Worm (Caenorhabditis elegans): Measurements from ENCODE around the gene F35E12.9.

F35E12.9 gene

DNA sequence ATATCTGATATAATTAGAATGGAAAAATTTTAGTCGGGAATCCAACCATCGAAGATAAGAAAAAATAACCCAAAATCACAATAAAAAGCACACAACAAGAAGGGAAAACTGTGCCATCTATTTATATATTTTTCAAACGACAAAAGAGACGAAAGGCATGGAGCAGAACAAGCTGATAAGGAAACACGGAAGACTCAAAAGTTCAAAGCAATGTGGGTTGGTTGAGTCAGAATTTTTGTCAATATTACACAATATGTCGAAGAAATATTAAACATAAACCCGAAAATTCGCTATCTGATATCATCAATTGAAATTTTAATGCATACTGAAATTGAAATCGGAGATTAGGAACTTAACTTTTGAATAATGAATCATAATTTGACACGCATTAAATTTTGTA, at the start of gene F35E12.9:
TSS of gene F35E12.9 (minus strand) at position 227 of the 400 bp plus-strand sequence.
- TF ChIP-seq pax-3 (tag; optimal IDR thresholded peaks at IDR 0.05), result peak; percentile 55
- no peak for TF ChIP-seq nhr-76 (tag; optimal IDR thresholded peaks at IDR 0.05)
- TF ChIP-seq nhr-28 (tag; optimal IDR thresholded peaks at IDR 0.05), result no peak
- TF ChIP-seq elt-2 (tag; optimal IDR thresholded peaks at IDR 0.05), result peak; percentile 78

DNA sequence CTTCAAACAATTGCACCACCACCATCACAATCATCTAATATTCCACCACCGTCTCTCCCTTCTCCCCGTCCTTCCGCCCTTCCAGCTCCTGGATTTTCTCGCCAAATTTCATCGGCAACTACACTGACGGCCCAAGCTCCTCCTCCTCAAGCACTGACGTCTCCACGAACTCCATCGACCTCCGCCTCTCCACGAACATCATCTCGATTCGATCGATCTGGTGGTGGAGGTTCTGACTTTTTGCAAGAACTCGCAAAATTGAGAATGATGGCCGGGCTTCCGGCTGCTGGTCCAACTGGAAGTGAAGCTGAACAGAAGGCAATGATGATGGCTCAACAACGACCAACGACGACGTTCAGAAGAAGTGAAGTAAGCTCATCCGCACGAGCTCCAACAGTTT, 49.1 kb upstream of the F35E12.9 start:
- TF ChIP-seq ceh-8 (GFP tag; optimal IDR thresholded peaks at IDR 0.05), result no peak
- no peak for TF ChIP-seq isw-1 (GFP tag; IDR thresholded peaks at IDR 0.05)
- no peak for TF ChIP-seq nhr-19 (GFP tag; conservative IDR thresholded peaks at IDR 0.05)
- TF ChIP-seq pax-3 (tag; optimal IDR thresholded peaks at IDR 0.05), result no peak
- TF ChIP-seq tbx-2 (tag; optimal IDR thresholded peaks at IDR 0.05), result no peak
- TF ChIP-seq ztf-4 (tag; optimal IDR thresholded peaks at IDR 0.05), result no peak
- no peak for TF ChIP-seq Y116A8C.19 (tag; optimal IDR thresholded peaks at IDR 0.05; ENCODE audit: borderline replicate concordance)
- TF ChIP-seq nhr-28 (tag; optimal IDR thresholded peaks at IDR 0.05), result no peak
- no peak for TF ChIP-seq nhr-12 (tag; optimal IDR thresholded peaks at IDR 0.05)
- TF ChIP-seq C04F5.9 (tag; optimal IDR thresholded peaks at IDR 0.05), result no peak
- no peak for TF ChIP-seq sup-37 (GFP tag; optimal IDR thresholded peaks at IDR 0.05)
- TF ChIP-seq zag-1 (tag; optimal IDR thresholded peaks at IDR 0.05), result no peak
- TF ChIP-seq efl-1 (optimal IDR thresholded peaks at IDR 0.05), result no peak
- no peak for TF ChIP-seq efl-1 (GFP tag; optimal IDR thresholded peaks at IDR 0.05 in 1 of 2)
- TF ChIP-seq aly-2 (tag; optimal IDR thresholded peaks at IDR 0.05), result no peak
- TF ChIP-seq ama-1 (optimal IDR thresholded peaks at IDR 0.05), result no peak
- no peak for TF ChIP-seq fkh-10 (GFP tag; optimal IDR thresholded peaks at IDR 0.05)
- TF ChIP-seq nhr-84 (tag; optimal IDR thresholded peaks at IDR 0.05), result no peak

DNA sequence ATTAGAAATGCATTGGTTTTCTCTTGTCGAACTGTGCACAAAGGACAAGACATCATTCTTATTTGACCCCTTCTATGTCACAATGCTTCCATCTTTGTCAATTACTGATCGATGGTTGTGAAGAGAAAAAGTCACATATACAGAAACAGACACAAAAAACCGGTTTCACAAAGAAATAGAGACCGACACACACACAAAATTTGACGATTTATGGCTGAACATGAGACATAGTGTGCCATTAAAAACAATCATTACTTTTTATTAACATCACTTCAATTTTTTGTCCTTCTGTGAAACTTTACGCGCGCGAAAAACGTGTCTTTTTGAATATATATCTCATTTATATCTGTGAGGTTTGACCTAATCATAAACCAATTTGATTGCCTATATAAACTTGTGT, 45.6 kb upstream of the F35E12.9 start:
- peak; percentile 82 for TF ChIP-seq lin-14 (GFP tag; optimal IDR thresholded peaks at IDR 0.05)
- no peak for TF ChIP-seq ceh-90 (tag; optimal IDR thresholded peaks at IDR 0.05)
- TF ChIP-seq nhr-19 (GFP tag; conservative IDR thresholded peaks at IDR 0.05), result peak; percentile 41; the same call in 1 of the 2 replicates
- no peak for TF ChIP-seq unc-98 (GFP tag; IDR thresholded peaks at IDR 0.05)
- TF ChIP-seq lsy-2 (tag; optimal IDR thresholded peaks at IDR 0.05), result peak in 1 of 2 experiments; percentile 58
- no peak for TF ChIP-seq nhr-76 (tag; optimal IDR thresholded peaks at IDR 0.05)
- peak in 1 of 2 experiments; percentile 57 for TF ChIP-seq lin-35 (GFP tag; optimal IDR thresholded peaks at IDR 0.05)
- TF ChIP-seq ztf-11 (tag; optimal IDR thresholded peaks at IDR 0.05), result peak in 1 of 2 experiments; percentile 25
- peak; percentile 63 for TF ChIP-seq nhr-20 (tag; optimal IDR thresholded peaks at IDR 0.05)
- TF ChIP-seq nhr-71 (tag; optimal IDR thresholded peaks at IDR 0.05), result peak; percentile 60
- no peak for TF ChIP-seq lin-13 (GFP tag; optimal IDR thresholded peaks at IDR 0.05)
- TF ChIP-seq dpl-1 (GFP tag; optimal IDR thresholded peaks at IDR 0.05), result peak in 2 of 3 experiments; percentile 30 to 42
- peak in 2 of 6 experiments; percentile 54 to 67 for TF ChIP-seq elt-3 (tag; optimal IDR thresholded peaks at IDR 0.05)
- no peak for TF ChIP-seq nhr-12 (tag; optimal IDR thresholded peaks at IDR 0.05)
- no peak for TF ChIP-seq unc-62 (GFP tag; optimal IDR thresholded peaks at IDR 0.05)
- peak; percentile 91 for TF ChIP-seq grh-1 (GFP tag; IDR thresholded peaks at IDR 0.05)
- peak; percentile 31 for TF ChIP-seq unc-130 (tag; optimal IDR thresholded peaks at IDR 0.05)
- TF ChIP-seq nhr-85 (tag), result peak; percentile 93
- peak; percentile 75 for TF ChIP-seq snu-23 (GFP tag; optimal IDR thresholded peaks at IDR 0.05)
- peak; percentile 48 for TF ChIP-seq nhr-90 (tag; optimal IDR thresholded peaks at IDR 0.05; ENCODE audit: poor library complexity)
- no peak for TF ChIP-seq Y116A8C.19 (tag; optimal IDR thresholded peaks at IDR 0.05; ENCODE audit: borderline replicate concordance)
- no peak for TF ChIP-seq mef-2 (tag; optimal IDR thresholded peaks at IDR 0.05)
- no peak for TF ChIP-seq efl-1 (optimal IDR thresholded peaks at IDR 0.05)
- no peak for TF ChIP-seq efl-1 (GFP tag; optimal IDR thresholded peaks at IDR 0.05 in 1 of 2)
- peak; percentile 37 for TF ChIP-seq mep-1 (tag; optimal IDR thresholded peaks at IDR 0.05)
- TF ChIP-seq nhr-11 (tag; optimal IDR thresholded peaks at IDR 0.05), result no peak
- no peak for TF ChIP-seq sptf-1 (tag; optimal IDR thresholded peaks at IDR 0.05)
- TF ChIP-seq mdl-1 (tag; optimal IDR thresholded peaks at IDR 0.05), result no peak
- no peak for TF ChIP-seq rnt-1 (tag; optimal IDR thresholded peaks at IDR 0.05)
- no peak for TF ChIP-seq alr-1 (tag; optimal IDR thresholded peaks at IDR 0.05; ENCODE audit: borderline replicate concordance)
- TF ChIP-seq egl-27 (tag; optimal IDR thresholded peaks at IDR 0.05), result no peak
- TF ChIP-seq lin-39 (tag; optimal IDR thresholded peaks at IDR 0.05), result no peak
- TF ChIP-seq pax-3 (tag; optimal IDR thresholded peaks at IDR 0.05), result no peak
- TF ChIP-seq ceh-82 (tag; optimal IDR thresholded peaks at IDR 0.05), result no peak
- no peak for TF ChIP-seq swsn-7 (tag; optimal IDR thresholded peaks at IDR 0.05)
- no peak for TF ChIP-seq sup-37 (GFP tag; optimal IDR thresholded peaks at IDR 0.05)
- no peak for TF ChIP-seq tlp-1 (tag; optimal IDR thresholded peaks at IDR 0.05)
- no peak for TF ChIP-seq nhr-28 (tag; optimal IDR thresholded peaks at IDR 0.05)
